Worm (Caenorhabditis elegans) whole organism, midembryonic: Measurements from ENCODE around the gene C08F8.2.
A peak's percentile ranks its signal among the peaks of the same experiment; 100 is the strongest.

Experiments used
- flt-1 ChIP-seq: fragments of 200-800 bp; sonication (Bioruptor generic); IDR thresholded peaks from 2 replicates; pipeline ENCODE4 v1.3.6; 2022; ENCODE audit warnings: missing genetic modification characterization, missing compliant biosample characterization
- klf-2 ChIP-seq: fragments of 200-800 bp; sonication (Bioruptor generic); conservative IDR thresholded peaks from 2 replicates; pipeline ENCODE4 v1.3.6; 2022; ENCODE audit warnings: missing genetic modification reagents, missing genetic modification characterization, missing compliant biosample characterization

DNA sequence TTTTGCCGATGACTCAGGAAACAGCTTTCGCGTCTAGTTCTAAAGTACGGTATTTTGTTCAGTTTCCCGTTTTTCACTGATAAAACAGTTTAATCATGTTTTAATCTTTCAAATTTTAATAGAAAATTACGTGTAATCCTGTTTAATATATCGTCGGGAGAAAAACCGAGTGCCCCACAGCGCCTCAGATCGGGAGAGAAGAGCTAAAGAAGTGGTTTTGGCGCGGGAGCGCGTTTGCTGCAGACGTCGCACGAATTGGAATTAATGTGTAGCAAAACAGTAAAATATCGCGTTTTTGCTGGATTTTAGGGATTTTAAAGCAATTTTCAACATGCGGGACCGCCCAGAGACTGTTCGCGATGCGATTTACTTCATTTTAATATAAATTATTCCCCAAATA, 49.9 kb downstream of the C08F8.2 start:
- 0 out of 2 replicates have a peak, but pooled peaks have one; percentile 58 for TF ChIP-seq flt-1 (GFP tag; lab: Robert Waterston, UW)
- TF ChIP-seq klf-2 (GFP tag; lab: Robert Waterston, UW) = peak; percentile 72
